Worm (Caenorhabditis elegans): ENCODE measurements around the gene C50E3.9.

ce11 chrV:7626550-7626949 is 26.5 kb upstream of the C50E3.9 start, which contains the start of gene F07C4.6:
- no peak for TF ChIP-seq B0261.1 (tag; optimal IDR thresholded peaks at IDR 0.05)
- TF ChIP-seq lin-35 (GFP tag; optimal IDR thresholded peaks at IDR 0.05) = no peak
- TF ChIP-seq F57A8.1 (GFP tag; optimal IDR thresholded peaks at IDR 0.05) = no peak
- no peak for TF ChIP-seq hlh-12 (tag; optimal IDR thresholded peaks at IDR 0.05)
- no peak for TF ChIP-seq B0019.2 (GFP tag; conservative IDR thresholded peaks at IDR 0.05)
- no peak for TF ChIP-seq nfya-1 (tag; optimal IDR thresholded peaks at IDR 0.05; ENCODE audit: borderline replicate concordance, insufficient read depth)

All from whole organism, young adult.